Worm (Caenorhabditis elegans) whole organism, L1 larva: ENCODE results near the gene Y71H2AM.29.

Experiments
- C16A3.4 ChIP-seq: fragments of 150-350 bp; optimal IDR thresholded peaks from 2 replicates; lab custom pipeline; 2014; ENCODE audit warnings: missing biosample characterization, missing genetic modification characterization
- C34B4.2 ChIP-seq: sonication (generic microtip); optimal IDR thresholded peaks from 2 replicates; lab custom pipeline; 2017; ENCODE audit warnings: mild to moderate bottlenecking, missing genetic modification characterization, missing compliant biosample characterization
- blmp-1 ChIP-seq: fragments of 150-350 bp; optimal IDR thresholded peaks from 2 replicates; lab custom pipeline; 2014; ENCODE audit warnings: missing biosample characterization, missing genetic modification characterization
- ceh-63 ChIP-seq: fragments of 200-800 bp; sonication (Bioruptor generic); optimal IDR thresholded peaks from 2 replicates; lab custom pipeline; 2018; ENCODE audit warnings: mild to moderate bottlenecking, missing genetic modification characterization, missing compliant biosample characterization
- ceh-82 ChIP-seq, 3 experiments: fragments of 150-350 bp in 1 of 3; sonication (generic microtip) in 2 of 3; optimal IDR thresholded peaks; 2 replicates each; lab custom pipeline; 2014 to 2017; ENCODE audit warnings: missing biosample characterization in 3 of 3, missing genetic modification characterization in 3 of 3
- ceh-88 ChIP-seq: fragments of 200-800 bp; sonication (Bioruptor generic); IDR thresholded peaks from 2 replicates; pipeline ENCODE4 v1.3.6; 2022; ENCODE audit warnings: missing genetic modification characterization, missing compliant biosample characterization
- dpl-1 ChIP-seq, 3 experiments: fragments of 150-350 bp in 2 of 3; sonication (generic microtip) in 1 of 3; optimal IDR thresholded peaks; 2 replicates each; lab custom pipeline; 2014 to 2017; ENCODE audit warnings: missing biosample characterization in 3 of 3, missing genetic modification characterization in 3 of 3, missing genetic modification reagents in 3 of 3
- efl-1 ChIP-seq, 4 experiments: fragments of 150-350 bp; optimal IDR thresholded peaks in 3 of 4; peaks in 1 of 4; 1 replicate in 1 of 4; 2 replicates in 3 of 4; lab custom pipeline; 2014; ENCODE audit warnings: missing biosample characterization in 2 of 4, missing genetic modification characterization in 2 of 4, missing genetic modification reagents in 2 of 4
- efl-3 ChIP-seq: fragments of 200-800 bp; sonication (Bioruptor generic); optimal IDR thresholded peaks from 2 replicates; lab custom pipeline; 2018; ENCODE audit warnings: mild to moderate bottlenecking, missing genetic modification characterization, missing compliant biosample characterization
- elt-2 ChIP-seq: sonication (generic microtip); optimal IDR thresholded peaks from 2 replicates; lab custom pipeline; 2016; ENCODE audit warnings: missing genetic modification characterization, mild to moderate bottlenecking, inconsistent platforms, missing compliant biosample characterization, missing genetic modification reagents
- elt-3 ChIP-seq, 6 experiments: fragments of 150-350 bp in 1 of 6; sonication (generic microtip); optimal IDR thresholded peaks; 2 replicates each; lab custom pipeline; 2017 to 2018; ENCODE audit warnings: missing biosample characterization in 6 of 6, missing genetic modification characterization in 6 of 6, inconsistent platforms in 1 of 6
- fkh-8 ChIP-seq: sonication (generic microtip); optimal IDR thresholded peaks from 2 replicates; lab custom pipeline; 2016; ENCODE audit warnings: mild to moderate bottlenecking, missing genetic modification characterization, missing compliant biosample characterization
- fos-1 ChIP-seq: fragments of 150-350 bp; optimal IDR thresholded peaks from 2 replicates; lab custom pipeline; 2014; ENCODE audit warnings: missing biosample characterization, missing genetic modification characterization
- grh-1 ChIP-seq: fragments of 200-800 bp; sonication (Bioruptor generic); IDR thresholded peaks from 2 replicates; pipeline ENCODE4 v1.3.6; 2022; ENCODE audit warnings: missing genetic modification reagents, missing genetic modification characterization, missing compliant biosample characterization
- hlh-17 ChIP-seq: fragments of 200-800 bp; sonication (Bioruptor generic); optimal IDR thresholded peaks from 2 replicates; lab custom pipeline; 2018; ENCODE audit warnings: missing genetic modification characterization, mild to moderate bottlenecking, missing compliant biosample characterization, moderate library complexity, borderline replicate concordance
- hlh-4 ChIP-seq: sonication (generic microtip); optimal IDR thresholded peaks from 2 replicates; lab custom pipeline; 2016; ENCODE audit warnings: mild to moderate bottlenecking, missing genetic modification characterization, missing compliant biosample characterization
- hpl-2 ChIP-seq: fragments of 150-350 bp; optimal IDR thresholded peaks from 2 replicates; lab custom pipeline; 2014; ENCODE audit warnings: missing biosample characterization, missing genetic modification reagents, missing genetic modification characterization
- irx-1 ChIP-seq: sonication (generic microtip); optimal IDR thresholded peaks from 2 replicates; lab custom pipeline; 2016; ENCODE audit warnings: missing genetic modification characterization, missing compliant biosample characterization
- jun-1 ChIP-seq: fragments of 150-350 bp; optimal IDR thresholded peaks from 2 replicates; lab custom pipeline; 2014; ENCODE audit warnings: missing biosample characterization, missing genetic modification reagents, missing genetic modification characterization
- lin-13 ChIP-seq: fragments of 150-350 bp; optimal IDR thresholded peaks from 2 replicates; lab custom pipeline; 2014; ENCODE audit warnings: missing biosample characterization, missing genetic modification reagents, missing genetic modification characterization
- lin-14 ChIP-seq: fragments of 200-800 bp; sonication (Bioruptor generic); optimal IDR thresholded peaks from 2 replicates; lab custom pipeline; 2018; ENCODE audit warnings: mild to moderate bottlenecking, missing genetic modification characterization, moderate library complexity, missing compliant biosample characterization
- lin-35 ChIP-seq, 2 experiments: fragments of 150-350 bp; optimal IDR thresholded peaks; 2 replicates each; lab custom pipeline; 2014; ENCODE audit warnings: missing biosample characterization in 2 of 2, missing genetic modification characterization in 2 of 2, missing genetic modification reagents in 2 of 2
- lsy-2 ChIP-seq, 2 experiments: fragments of 150-350 bp; optimal IDR thresholded peaks; 2 replicates each; lab custom pipeline; 2014; ENCODE audit warnings: missing biosample characterization in 2 of 2, missing genetic modification characterization in 2 of 2
- mdl-1 ChIP-seq, 2 experiments: fragments of 150-350 bp; optimal IDR thresholded peaks; 2 replicates each; lab custom pipeline; 2014 to 2017; ENCODE audit warnings: missing biosample characterization in 2 of 2, missing genetic modification characterization in 2 of 2, inconsistent platforms in 1 of 2
- mep-1 ChIP-seq: fragments of 150-350 bp; optimal IDR thresholded peaks from 2 replicates; lab custom pipeline; 2014; ENCODE audit warnings: missing biosample characterization, missing genetic modification characterization
- nhr-19 ChIP-seq: fragments of 200-800 bp; sonication (Bioruptor generic); conservative IDR thresholded peaks from 2 replicates; pipeline ENCODE4 v1.3.6; 2022; ENCODE audit warnings: missing genetic modification characterization, missing compliant biosample characterization
- nhr-20 ChIP-seq: sonication (generic microtip); optimal IDR thresholded peaks from 2 replicates; lab custom pipeline; 2016; ENCODE audit warnings: mild to moderate bottlenecking, missing genetic modification characterization, missing compliant biosample characterization
- nhr-47 ChIP-seq: sonication (generic microtip); optimal IDR thresholded peaks from 2 replicates; lab custom pipeline; 2016; ENCODE audit warnings: mild to moderate bottlenecking, missing genetic modification characterization, moderate library complexity, missing compliant biosample characterization
- nhr-71 ChIP-seq: sonication (generic microtip); optimal IDR thresholded peaks from 2 replicates; lab custom pipeline; 2016; ENCODE audit warnings: mild to moderate bottlenecking, missing genetic modification characterization, moderate library complexity, missing compliant biosample characterization
- nhr-77 ChIP-seq: fragments of 150-350 bp; optimal IDR thresholded peaks from 2 replicates; lab custom pipeline; 2014; ENCODE audit warnings: missing biosample characterization, missing genetic modification characterization
- nhr-84 ChIP-seq: sonication (generic microtip); optimal IDR thresholded peaks from 2 replicates; lab custom pipeline; 2017; ENCODE audit warnings: missing biosample characterization, missing genetic modification characterization
- nhr-85 ChIP-seq: sonication (generic microtip); peaks from one replicate; lab custom pipeline; 2016; ENCODE audit warnings: missing genetic modification characterization, inconsistent platforms, missing compliant biosample characterization
- nhr-90 ChIP-seq: sonication (generic microtip); optimal IDR thresholded peaks from 2 replicates; lab custom pipeline; 2016; ENCODE audit warnings: mild to moderate bottlenecking, missing genetic modification characterization, missing compliant biosample characterization; ENCODE audit not compliant: poor library complexity
- rnt-1 ChIP-seq: sonication (generic microtip); optimal IDR thresholded peaks from 2 replicates; lab custom pipeline; 2016; ENCODE audit warnings: mild to moderate bottlenecking, missing genetic modification characterization, moderate library complexity, missing compliant biosample characterization
- skn-1 ChIP-seq: fragments of 150-350 bp; optimal IDR thresholded peaks from 2 replicates; lab custom pipeline; 2014; ENCODE audit warnings: missing biosample characterization, missing genetic modification characterization
- snu-23 ChIP-seq: sonication (generic microtip); optimal IDR thresholded peaks from 2 replicates; lab custom pipeline; 2016; ENCODE audit warnings: missing genetic modification characterization, missing compliant biosample characterization
- swsn-7 ChIP-seq: sonication (generic microtip); optimal IDR thresholded peaks from 2 replicates; lab custom pipeline; 2016; ENCODE audit warnings: missing genetic modification characterization, missing compliant biosample characterization
- tbx-2 ChIP-seq: sonication (generic microtip); optimal IDR thresholded peaks from 2 replicates; lab custom pipeline; 2016; ENCODE audit warnings: missing genetic modification characterization, missing compliant biosample characterization
- tlp-1 ChIP-seq: fragments of 150-350 bp; optimal IDR thresholded peaks from 2 replicates; lab custom pipeline; 2014; ENCODE audit warnings: missing biosample characterization, missing genetic modification characterization
- unc-86 ChIP-seq: sonication (generic microtip); optimal IDR thresholded peaks from 2 replicates; lab custom pipeline; 2016; ENCODE audit warnings: missing genetic modification characterization, missing compliant biosample characterization
- zag-1 ChIP-seq: fragments of 150-350 bp; optimal IDR thresholded peaks from 2 replicates; lab custom pipeline; 2014; ENCODE audit warnings: missing biosample characterization, missing genetic modification characterization
- zip-4 ChIP-seq: fragments of 200-800 bp; sonication (Bioruptor generic); optimal IDR thresholded peaks from 2 replicates; lab custom pipeline; 2018; ENCODE audit warnings: mild to moderate bottlenecking, missing genetic modification characterization, moderate library complexity, missing compliant biosample characterization

Gene Y71H2AM.29

ce11 chrIII:2875946-2876345, 43.4 kb downstream of the Y71H2AM.29 start:
- TF ChIP-seq lin-35 (GFP tag; optimal IDR thresholded peaks at IDR 0.05; lab: Kevin White, UChicago) (peak; percentile 39 to 79), lin-14 (GFP tag; lab: Kevin White, UChicago) (peak; percentile 95), rnt-1 (peak; percentile 50), ceh-63 (no peak), hlh-4 (tag; lab: Kevin White, UChicago) (no peak), snu-23 (GFP tag; lab: Kevin White, UChicago) (peak; percentile 84), zag-1 (tag; lab: Kevin White, UChicago) (no peak), zip-4 (GFP tag; lab: Kevin White, UChicago) (no peak), nhr-71 (tag; lab: Kevin White, UChicago) (peak; percentile 90), efl-1 (optimal IDR thresholded peaks at IDR 0.05; lab: Kevin White, UChicago) (peak; percentile 55 to 70), efl-1 (GFP tag; optimal IDR thresholded peaks at IDR 0.05 in 1 of 2; lab: Kevin White, UChicago) (peak; percentile 23 to 64), lin-13 (peak; percentile 75), elt-3 (tag; optimal IDR thresholded peaks at IDR 0.05; lab: Kevin White, UChicago) (peak; percentile 34 to 96 (median 92)), grh-1 (GFP tag; lab: Robert Waterston, UW) (peak; percentile 80), unc-86 (tag; lab: Kevin White, UChicago) (no peak), ceh-88 (GFP tag; lab: Robert Waterston, UW) (no peak), ceh-82 (tag; optimal IDR thresholded peaks at IDR 0.05; lab: Kevin White, UChicago) (peak in 1 of 3 experiments; percentile 16), dpl-1 (GFP tag; optimal IDR thresholded peaks at IDR 0.05; lab: Kevin White, UChicago) (peak; percentile 67 to 76 (median 73)), irx-1 (tag; lab: Kevin White, UChicago) (peak; percentile 58), tlp-1 (tag; lab: Kevin White, UChicago) (no peak), mep-1 (tag; lab: Kevin White, UChicago) (peak; percentile 80), nhr-19 (GFP tag; lab: Robert Waterston, UW) (peak; percentile 66), nhr-77 (tag; lab: Kevin White, UChicago) (peak; percentile 71), hlh-17 (GFP tag; lab: Kevin White, UChicago) (no peak), fkh-8 (tag; lab: Kevin White, UChicago) (no peak), mdl-1 (tag; optimal IDR thresholded peaks at IDR 0.05; lab: Kevin White, UChicago) (peak in 1 of 2 experiments; percentile 58), swsn-7 (peak; percentile 48), C16A3.4 (tag; lab: Kevin White, UChicago) (peak; percentile 43), jun-1 (tag; lab: Kevin White, UChicago) (peak; percentile 55), blmp-1 (tag; lab: Kevin White, UChicago) (peak; percentile 97), nhr-47 (tag; lab: Kevin White, UChicago) (peak; percentile 63), lsy-2 (tag; optimal IDR thresholded peaks at IDR 0.05; lab: Kevin White, UChicago) (peak; percentile 62 to 79), nhr-90 (tag; lab: Kevin White, UChicago) (peak; percentile 86), nhr-20 (tag; lab: Kevin White, UChicago) (peak; percentile 90), fos-1 (peak; percentile 45), nhr-85 (tag; lab: Kevin White, UChicago) (peak; percentile 99), tbx-2 (tag; lab: Kevin White, UChicago) (peak; percentile 72), hpl-2 (peak; percentile 62), C34B4.2 (tag; lab: Kevin White, UChicago) (no peak), elt-2 (tag; lab: Kevin White, UChicago) (peak; percentile 84), nhr-84 (tag; lab: Kevin White, UChicago) (no peak), efl-3 (GFP tag; lab: Kevin White, UChicago) (peak; percentile 63), skn-1 (peak; percentile 59)
